Worm (Caenorhabditis elegans): ENCODE results near the gene spp-12.

The spp-12 gene

DNA sequence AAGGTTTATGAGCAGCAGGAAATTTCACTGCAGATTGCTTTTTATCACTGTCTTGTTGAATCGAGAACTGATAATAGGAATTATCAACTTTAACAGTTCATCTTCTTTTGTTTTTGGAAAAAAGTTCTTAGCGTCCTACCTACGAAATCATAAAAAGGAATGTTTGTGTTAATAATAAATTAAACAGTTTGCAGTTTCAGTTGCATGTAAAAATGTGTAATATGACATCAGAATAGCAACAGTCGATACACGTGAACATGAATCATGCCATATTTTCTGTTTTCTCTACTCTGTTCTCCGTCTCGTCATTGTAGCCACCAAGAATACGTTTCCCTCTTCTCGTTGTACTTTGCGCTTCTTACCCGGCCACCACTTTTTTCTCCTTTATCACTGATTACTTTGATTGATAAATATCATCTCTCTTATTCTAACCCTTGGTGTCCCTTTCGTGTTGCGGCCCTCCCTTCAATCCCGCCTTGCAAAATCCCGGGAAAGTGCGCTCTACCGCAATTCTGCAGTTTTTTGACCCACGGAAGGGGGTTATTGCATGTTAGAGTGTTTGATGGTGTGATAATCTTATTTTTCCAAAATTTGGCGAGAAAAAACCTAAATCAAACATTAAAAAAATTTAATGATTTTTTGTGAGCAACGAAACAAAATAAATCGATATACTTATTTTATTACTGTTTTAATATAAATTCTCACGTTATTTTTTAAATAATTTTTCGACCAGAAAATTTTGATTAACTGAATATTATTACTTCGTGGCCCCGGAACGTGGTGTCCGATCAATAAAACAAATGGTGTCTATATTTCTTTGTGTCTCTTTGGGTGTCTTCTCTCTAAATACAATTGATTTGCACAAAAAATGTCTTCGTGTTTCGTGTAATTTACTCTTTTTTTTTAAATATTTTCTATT is 3.1 kb downstream of the spp-12 start, which contains the start of gene sptl-3 (continued):
- peak; percentile 71 for TF ChIP-seq sma-9 (GFP tag; optimal IDR thresholded peaks at IDR 0.05)
- no peak for TF ChIP-seq sma-9 (tag; optimal IDR thresholded peaks at IDR 0.05)
- TF ChIP-seq sma-3 (GFP tag; optimal IDR thresholded peaks at IDR 0.05), result peak; percentile 58

ce11 chrV:13893583-13893982 is 4.0 kb downstream of the spp-12 start:
- TF ChIP-seq lin-39 (tag; optimal IDR thresholded peaks at IDR 0.05) (no peak), sma-9 (GFP tag; optimal IDR thresholded peaks at IDR 0.05) (peak; percentile 51), sma-9 (tag; optimal IDR thresholded peaks at IDR 0.05) (no peak), fos-1 (tag; optimal IDR thresholded peaks at IDR 0.05) (peak; percentile 96), nhr-10 (tag; optimal IDR thresholded peaks at IDR 0.05) (no peak), ztf-4 (tag; optimal IDR thresholded peaks at IDR 0.05) (no peak), nhr-129 (tag; optimal IDR thresholded peaks at IDR 0.05) (no peak), nhr-237 (tag; optimal IDR thresholded peaks at IDR 0.05) (no peak), nhr-23 (tag; optimal IDR thresholded peaks at IDR 0.05) (no peak), unc-39 (tag; optimal IDR thresholded peaks at IDR 0.05) (no peak), snpc-4 (tag; optimal IDR thresholded peaks at IDR 0.05) (no peak), F13H6.1 (tag; optimal IDR thresholded peaks at IDR 0.05) (no peak), Y55F3AM.14 (GFP tag; optimal IDR thresholded peaks at IDR 0.05) (no peak), ceh-16 (tag; optimal IDR thresholded peaks at IDR 0.05) (no peak), elt-1 (tag; optimal IDR thresholded peaks at IDR 0.05) (no peak), crh-2 (tag; optimal IDR thresholded peaks at IDR 0.05) (peak; percentile 30), mdl-1 (tag; optimal IDR thresholded peaks at IDR 0.05) (no peak), aly-2 (tag; optimal IDR thresholded peaks at IDR 0.05) (no peak), sem-4 (tag; optimal IDR thresholded peaks at IDR 0.05) (no peak), alr-1 (tag; optimal IDR thresholded peaks at IDR 0.05) (no peak), peb-1 (tag; optimal IDR thresholded peaks at IDR 0.05) (no peak), elt-3 (tag; optimal IDR thresholded peaks at IDR 0.05) (no peak), ceh-82 (tag; optimal IDR thresholded peaks at IDR 0.05) (no peak), unc-55 (GFP tag; optimal IDR thresholded peaks at IDR 0.05) (no peak), nhr-11 (tag; optimal IDR thresholded peaks at IDR 0.05) (no peak), nhr-21 (tag; optimal IDR thresholded peaks at IDR 0.05) (no peak), lsy-2 (tag; optimal IDR thresholded peaks at IDR 0.05) (no peak), mab-5 (tag; optimal IDR thresholded peaks at IDR 0.05) (no peak)

DNA sequence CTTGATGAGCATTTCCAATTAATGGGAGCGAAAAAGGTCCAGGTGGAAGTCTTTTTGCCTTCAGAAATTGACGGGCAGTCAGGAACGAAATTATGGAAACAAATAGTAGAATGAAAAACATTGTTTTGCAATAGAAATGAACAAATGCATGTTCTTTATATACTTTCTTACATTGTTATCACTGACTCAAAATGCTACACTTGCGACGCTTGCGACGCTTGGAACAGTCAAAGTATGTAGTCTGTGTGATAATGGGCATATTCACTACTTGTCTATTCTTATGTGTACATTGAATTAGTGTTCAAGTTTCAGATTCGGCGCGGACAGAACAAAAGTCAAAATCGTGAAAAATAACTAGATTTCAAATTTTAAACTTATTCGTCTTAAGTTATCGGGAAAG is 8.7 kb downstream of the spp-12 start, which contains the start of gene cyp-35C1:
Gene cyp-35C1, minus strand, starts transcription at position 132 of the 400 bp plus-strand sequence.
- TF ChIP-seq sma-9 (GFP tag; optimal IDR thresholded peaks at IDR 0.05), result peak; percentile 34
- no peak for TF ChIP-seq sma-9 (tag; optimal IDR thresholded peaks at IDR 0.05)
- TF ChIP-seq nhr-25 (tag; optimal IDR thresholded peaks at IDR 0.05), result no peak
- TF ChIP-seq nhr-6 (tag; optimal IDR thresholded peaks at IDR 0.05), result no peak
- peak; percentile 5 for TF ChIP-seq fos-1 (tag; optimal IDR thresholded peaks at IDR 0.05)
- TF ChIP-seq ama-1 (optimal IDR thresholded peaks at IDR 0.05), result no peak
- TF ChIP-seq skn-1 (tag; optimal IDR thresholded peaks at IDR 0.05), result no peak
- no peak for TF ChIP-seq nhr-12 (tag; optimal IDR thresholded peaks at IDR 0.05)

DNA sequence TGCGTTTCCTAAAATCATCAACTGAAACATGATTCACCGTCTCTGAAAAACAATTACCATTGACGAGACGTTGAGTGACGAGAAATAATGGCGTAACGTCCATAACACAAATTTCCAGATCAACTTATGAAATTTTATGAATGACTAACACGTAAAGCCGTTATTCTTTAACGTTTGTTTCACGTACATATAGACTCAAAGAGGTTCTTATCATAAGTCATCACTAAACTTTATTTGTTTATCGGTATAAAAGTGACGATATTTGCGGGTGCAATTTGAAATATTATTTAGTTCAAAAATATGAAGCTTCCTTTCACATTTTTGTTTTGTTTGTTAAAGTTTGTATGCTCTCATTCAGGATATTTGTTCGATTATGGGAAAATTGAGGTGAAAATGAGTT is 9.6 kb downstream of the spp-12 start, which contains the start of gene oac-3:
Gene oac-3, plus strand, starts transcription at position 301 of the 400 bp plus-strand sequence.
- TF ChIP-seq blmp-1 (tag; optimal IDR thresholded peaks at IDR 0.05; ENCODE audit: insufficient read depth) (no peak), ceh-82 (tag; optimal IDR thresholded peaks at IDR 0.05) (no peak), sem-4 (tag; optimal IDR thresholded peaks at IDR 0.05) (no peak), ztf-1 (GFP tag; conservative IDR thresholded peaks at IDR 0.05) (no peak), ztf-4 (tag; optimal IDR thresholded peaks at IDR 0.05) (no peak), egl-27 (tag; optimal IDR thresholded peaks at IDR 0.05) (no peak), nhr-23 (tag; optimal IDR thresholded peaks at IDR 0.05) (no peak)
